Fruit fly (Drosophila melanogaster) whole organism, pupa: Measurements from ENCODE around the gene CG13288.

Experiments used
- CG12605 ChIP-seq: fragments of 200-800 bp; sonication (Bioruptor generic); IDR thresholded peaks from 2 replicates; pipeline ENCODE4 v1.3.6; 2022; ENCODE audit warnings: missing biosample characterization, missing genetic modification characterization
- CG13204 ChIP-seq: fragments of 200-800 bp; sonication (Bioruptor generic); optimal IDR thresholded peaks from 2 replicates; lab custom pipeline; 2018; ENCODE audit warnings: missing biosample characterization, mild to moderate bottlenecking, missing genetic modification characterization, moderate library complexity
- D1 ChIP-seq: fragments of 200-800 bp; sonication (Bioruptor generic); optimal IDR thresholded peaks from 2 replicates; lab custom pipeline; 2018; ENCODE audit warnings: missing biosample characterization, mild to moderate bottlenecking, missing genetic modification characterization, moderate library complexity
- EcR ChIP-seq: fragments of 200-800 bp; sonication (Bioruptor generic); optimal IDR thresholded peaks from 3 replicates; lab custom pipeline; 2019; ENCODE audit warnings: missing biosample characterization, missing genetic modification characterization, mild to moderate bottlenecking, moderate library complexity, missing genetic modification reagents
- Pif1A ChIP-seq: fragments of 200-800 bp; sonication (Bioruptor generic); optimal IDR thresholded peaks from 3 replicates; lab custom pipeline; 2016; ENCODE audit warnings: missing biosample characterization, missing genetic modification characterization
- Pif1B ChIP-seq: fragments of 200-800 bp; sonication (Bioruptor generic); optimal IDR thresholded peaks from 3 replicates; lab custom pipeline; 2016; ENCODE audit warnings: missing biosample characterization, missing genetic modification characterization
- fd96Ca ChIP-seq: fragments of 200-800 bp; sonication (Bioruptor generic); IDR thresholded peaks from 3 replicates; pipeline ENCODE4 v1.3.6; 2022; ENCODE audit warnings: missing biosample characterization, missing genetic modification characterization
- gl ChIP-seq: fragments of 200-800 bp; sonication (Bioruptor generic); optimal IDR thresholded peaks from 2 replicates; lab custom pipeline; 2018; ENCODE audit warnings: missing biosample characterization, mild to moderate bottlenecking, missing genetic modification characterization

- peak; percentile 23 for TF ChIP-seq Pif1A (GFP tag; lab: Kevin White, UChicago)
- peak; percentile 34 for TF ChIP-seq Pif1B (GFP tag; lab: Kevin White, UChicago)
- peak; percentile 12; the same call in 1 of the 2 replicates for TF ChIP-seq CG12605
- TF ChIP-seq CG13204 (GFP tag; lab: Kevin White, UChicago): no peak
- TF ChIP-seq EcR (GFP tag; lab: Kevin White, UChicago): peak; percentile 55
- TF ChIP-seq gl (tag; lab: Kevin White, UChicago): no peak
- TF ChIP-seq fd96Ca (GFP tag; lab: Robert Waterston, UW): peak; percentile 12; the same call in 1 of the 3 replicates
- no peak for TF ChIP-seq D1 (tag; lab: Kevin White, UChicago)
Measured at dm6 chr3L:5926015-5926988, 19.1 kb downstream of the CG13288 start.
